Fruit fly (Drosophila melanogaster): ENCODE data around the gene PGAP5.

The PGAP5 gene

DNA sequence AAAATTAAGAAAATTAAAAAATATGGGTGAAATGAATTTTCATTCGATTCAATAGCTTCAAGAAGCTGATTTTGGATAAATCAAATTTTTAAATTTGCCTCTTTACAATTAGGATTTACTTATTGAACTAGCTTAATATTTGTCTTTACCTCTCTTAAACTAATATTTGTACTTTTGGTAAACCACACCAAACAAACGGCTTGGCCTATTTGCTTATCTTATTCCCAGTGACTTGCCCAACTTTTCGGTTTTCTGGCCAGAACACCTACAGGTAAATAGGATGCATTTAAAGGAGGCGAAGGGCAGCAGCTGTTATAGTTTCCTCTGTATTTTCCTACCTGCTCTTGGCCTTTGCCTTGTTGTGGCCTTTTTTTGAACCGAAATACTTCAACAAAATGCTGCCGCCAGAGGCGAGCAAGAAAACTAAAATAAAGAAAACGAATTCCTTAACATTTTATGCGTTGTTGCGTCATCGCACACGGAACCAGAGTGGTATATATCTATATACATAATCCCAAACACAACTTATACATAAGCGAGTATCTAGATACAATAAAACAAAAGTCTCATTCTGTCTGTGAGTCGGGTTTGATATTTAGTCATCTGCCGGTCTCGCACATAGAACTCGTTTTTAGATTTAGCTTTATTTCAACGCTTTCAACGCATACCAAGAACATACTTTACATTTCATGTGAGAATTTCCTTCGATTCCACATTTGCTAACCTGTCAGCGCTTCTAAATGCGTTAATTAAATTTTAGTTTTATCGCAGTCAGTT lies 32.7 kb upstream of the PGAP5 start (continued):
- TF ChIP-seq Lim3 (GFP tag; IDR thresholded peaks at IDR 0.05) (no peak), nau (GFP tag; optimal IDR thresholded peaks at IDR 0.05) (peak; percentile 10), CG7556 (GFP tag; optimal IDR thresholded peaks at IDR 0.05) (no peak), Pdp1 (GFP tag; optimal IDR thresholded peaks at IDR 0.05) (peak in 1 of 2 experiments; percentile 78), sna (GFP tag; IDR thresholded peaks at IDR 0.05; ENCODE audit: partially characterized antibody) (no peak), bsh (GFP tag; optimal IDR thresholded peaks at IDR 0.05) (peak in 1 of 2 experiments; percentile 27), CG34376 (GFP tag; optimal IDR thresholded peaks at IDR 0.05) (no peak), org-1 (GFP tag; optimal IDR thresholded peaks at IDR 0.05) (peak; percentile 13), Meics (GFP tag; optimal IDR thresholded peaks at IDR 0.05) (no peak), Vsx1 (GFP tag; optimal IDR thresholded peaks at IDR 0.05) (no peak), CG15269 (tag; optimal IDR thresholded peaks at IDR 0.05) (peak; percentile 1), CG34422 (GFP tag; IDR thresholded peaks at IDR 0.05) (no peak), CG3726 (GFP tag; IDR thresholded peaks at IDR 0.05) (no peak), PHDP (tag; optimal IDR thresholded peaks at IDR 0.05) (peak; percentile 16), pros (GFP tag; optimal IDR thresholded peaks at IDR 0.05) (no peak), CG6813 (GFP tag; optimal IDR thresholded peaks at IDR 0.05) (peak; percentile 57), CG13894 (tag; optimal IDR thresholded peaks at IDR 0.05) (peak; percentile 77), zen (tag; optimal IDR thresholded peaks at IDR 0.05) (peak; percentile 73), CG2199 (GFP tag; IDR thresholded peaks at IDR 0.05) (peak; percentile 49; the same call in 1 of the 3 replicates), Xrp1 (GFP tag; IDR thresholded peaks at IDR 0.05) (peak; percentile 51; the same call in 1 of the 2 replicates), CG6765 (GFP tag; optimal IDR thresholded peaks at IDR 0.05) (no peak), vfl (GFP tag; optimal IDR thresholded peaks at IDR 0.05) (peak; percentile 16), CG7928 (GFP tag; optimal IDR thresholded peaks at IDR 0.05) (no peak), CG16815 (GFP tag; optimal IDR thresholded peaks at IDR 0.05) (no peak), CG12391 (tag; optimal IDR thresholded peaks at IDR 0.05) (peak; percentile 5), B-H1 (GFP tag; IDR thresholded peaks at IDR 0.05) (no peak), NC2α (GFP tag; optimal IDR thresholded peaks at IDR 0.05) (no peak), CG2712 (tag; optimal IDR thresholded peaks at IDR 0.05) (peak; percentile 16), kni (GFP tag; optimal IDR thresholded peaks at IDR 0.05) (peak; percentile 28), oc (tag; optimal IDR thresholded peaks at IDR 0.05) (no peak), CG1602 (GFP tag; optimal IDR thresholded peaks at IDR 0.05) (no peak)

DNA sequence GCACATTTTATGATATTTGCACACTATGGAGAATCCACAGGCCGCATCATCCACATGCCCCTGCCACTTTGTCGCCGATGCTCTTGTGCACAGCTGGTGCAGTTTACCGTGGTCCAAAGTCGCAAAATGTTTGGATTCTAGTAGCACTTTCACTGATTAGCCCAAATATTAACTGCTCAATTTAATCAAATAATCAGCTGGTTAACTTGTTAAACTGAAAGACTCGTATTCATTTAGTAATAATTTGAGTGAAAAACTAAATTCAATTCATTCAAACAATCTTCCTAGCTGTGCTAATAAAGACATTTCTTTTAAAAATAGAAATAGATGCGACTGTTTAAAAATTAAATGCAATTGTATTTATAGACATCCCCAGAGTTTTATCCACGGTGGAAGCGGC lies 30.6 kb upstream of the PGAP5 start:
- TF ChIP-seq CG17829 (tag; optimal IDR thresholded peaks at IDR 0.05) (no peak), ken (GFP tag; IDR thresholded peaks at IDR 0.05) (no peak), CG31388 (GFP tag; optimal IDR thresholded peaks at IDR 0.05) (no peak), CG11695 (GFP tag; IDR thresholded peaks at IDR 0.05) (no peak), tna (GFP tag; IDR thresholded peaks at IDR 0.05; ENCODE audit: partially characterized antibody) (no peak), mam (GFP tag; optimal IDR thresholded peaks at IDR 0.05) (no peak), Xbp1 (GFP tag; optimal IDR thresholded peaks at IDR 0.05) (no peak), ase (GFP tag; IDR thresholded peaks at IDR 0.05) (no peak), Fer3 (tag; optimal IDR thresholded peaks at IDR 0.05) (no peak), CG6813 (GFP tag; optimal IDR thresholded peaks at IDR 0.05) (no peak), CG1024 (GFP tag; IDR thresholded peaks at IDR 0.05) (no peak), zen (tag; optimal IDR thresholded peaks at IDR 0.05) (no peak), CG5953 (GFP tag; IDR thresholded peaks at IDR 0.05) (no peak), bowl (GFP tag; IDR thresholded peaks at IDR 0.05) (no peak)
